Worm (Caenorhabditis elegans) whole organism, late embryonic: Measurements from ENCODE around the gene F11G11.14.
"Not testable (repeated sequence)": the region's sequence is repeated elsewhere in the genome, so short reads cannot be mapped to it uniquely, and the experiment has no call there.

ENCODE experiments used
- ama-1 ChIP-seq: fragments of 150-350 bp; optimal IDR thresholded peaks from 2 replicates; lab custom pipeline; 2014
- ceh-30 ChIP-seq: fragments of 150-350 bp; optimal IDR thresholded peaks from 2 replicates; lab custom pipeline; 2014; ENCODE audit warnings: missing biosample characterization, missing genetic modification characterization
- ceh-6 ChIP-seq: fragments of 200-800 bp; sonication (Bioruptor generic); optimal IDR thresholded peaks from 2 replicates; lab custom pipeline; 2018; ENCODE audit warnings: mild to moderate bottlenecking, missing genetic modification characterization, missing compliant biosample characterization
- ets-4 ChIP-seq: sonication (generic microtip); optimal IDR thresholded peaks from 2 replicates; lab custom pipeline; 2016; ENCODE audit warnings: missing genetic modification characterization, missing compliant biosample characterization
- fkh-10 ChIP-seq: fragments of 150-350 bp; optimal IDR thresholded peaks from 2 replicates; lab custom pipeline; 2014; ENCODE audit warnings: missing biosample characterization, missing genetic modification reagents, missing genetic modification characterization
- hlh-8 ChIP-seq: sonication (generic microtip); optimal IDR thresholded peaks from 2 replicates; lab custom pipeline; 2016; ENCODE audit warnings: missing genotype, missing genetic modification characterization, missing compliant biosample characterization
- rnt-1 ChIP-seq: sonication (generic microtip); optimal IDR thresholded peaks from 2 replicates; lab custom pipeline; 2016; ENCODE audit warnings: missing genetic modification characterization, missing compliant biosample characterization
- sox-2 ChIP-seq: fragments of 200-800 bp; sonication (Bioruptor generic); IDR thresholded peaks from 2 replicates; pipeline ENCODE4 v1.3.6; 2022; ENCODE audit warnings: missing genetic modification reagents, missing genetic modification characterization, missing compliant biosample characterization
- sox-4 ChIP-seq: sonication (generic microtip); optimal IDR thresholded peaks from 2 replicates; lab custom pipeline; 2017; ENCODE audit warnings: mild to moderate bottlenecking, missing genetic modification characterization, inconsistent platforms, missing compliant biosample characterization
- syd-9 ChIP-seq: sonication (generic microtip); optimal IDR thresholded peaks from 2 replicates; lab custom pipeline; 2016; ENCODE audit warnings: mild to moderate bottlenecking, missing genetic modification characterization, moderate library complexity, missing compliant biosample characterization
- unc-55 ChIP-seq: sonication (generic microtip); optimal IDR thresholded peaks from 2 replicates; lab custom pipeline; 2017; ENCODE audit warnings: missing biosample characterization, missing genetic modification reagents, missing genetic modification characterization

DNA sequence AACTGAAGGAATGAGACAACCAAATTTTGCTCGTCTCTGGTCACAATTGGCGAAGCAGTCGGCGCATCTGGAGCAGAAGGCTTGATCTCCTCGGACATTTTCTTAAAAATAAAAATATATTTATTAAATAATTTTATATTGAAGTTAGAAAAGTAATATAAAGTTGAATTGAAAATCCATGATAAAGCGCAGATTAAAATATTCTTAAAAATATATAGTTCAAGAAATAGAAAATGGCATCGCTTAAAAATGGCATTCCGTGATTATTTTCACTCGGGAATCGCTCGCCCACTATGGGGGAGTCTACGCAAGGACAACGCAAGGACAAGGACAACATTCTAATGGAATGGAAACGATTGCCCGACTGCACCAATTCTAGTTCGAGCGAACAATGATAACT lies 40.2 kb downstream of the F11G11.14 start, which contains the start of gene sgt-1:
- TF ChIP-seq sox-2 (GFP tag; lab: Robert Waterston, UW); fkh-10 (GFP tag; lab: Kevin White, UChicago); ama-1 (lab: Kevin White, UChicago); syd-9 (tag; lab: Kevin White, UChicago); ceh-6 (GFP tag; lab: Kevin White, UChicago); ceh-30 (tag; lab: Kevin White, UChicago); hlh-8 (tag; lab: Kevin White, UChicago); ets-4 (tag; lab: Kevin White, UChicago); sox-4 (tag; lab: Kevin White, UChicago); rnt-1 (tag; lab: Kevin White, UChicago); unc-55: not testable (repeated sequence)
